Fruit fly (Drosophila melanogaster) whole organism, embryonic: ENCODE results near the gene Nup358.

ENCODE experiments used
- Aef1 ChIP-seq: fragments of 200-800 bp; sonication (Bioruptor generic); IDR thresholded peaks from 3 replicates; pipeline ENCODE4 v1.3.6; 2022; ENCODE audit warnings: missing biosample characterization, missing genetic modification characterization
- CG10431 ChIP-seq: fragments of 200-800 bp; sonication (Bioruptor generic); optimal IDR thresholded peaks from 3 replicates; lab custom pipeline; 2018; ENCODE audit warnings: missing biosample characterization, mild to moderate bottlenecking, missing genetic modification characterization
- CG10959 ChIP-seq: fragments of 200-800 bp; sonication (Bioruptor generic); IDR thresholded peaks from 2 replicates; pipeline ENCODE4 v1.3.6; 2022; ENCODE audit warnings: missing biosample characterization, missing genetic modification characterization
- CG11093 ChIP-seq: fragments of 200-800 bp; sonication (Bioruptor generic); IDR thresholded peaks from 3 replicates; pipeline ENCODE4 v1.3.6; 2022; ENCODE audit warnings: missing biosample characterization, missing genetic modification characterization
- CG11456 ChIP-seq: fragments of 200-800 bp; sonication (Bioruptor generic); IDR thresholded peaks from 3 replicates; pipeline ENCODE4 v1.3.6; 2022; ENCODE audit warnings: missing biosample characterization, missing genetic modification characterization
- CG11504 ChIP-seq: fragments of 200-800 bp; sonication (Bioruptor generic); optimal IDR thresholded peaks from 3 replicates; lab custom pipeline; 2019; ENCODE audit warnings: missing biosample characterization, mild to moderate bottlenecking, missing genetic modification characterization, moderate library complexity
- CG11695 ChIP-seq: fragments of 200-800 bp; sonication (Bioruptor generic); IDR thresholded peaks from 3 replicates; pipeline ENCODE4 v1.3.6; 2022; ENCODE audit warnings: missing biosample characterization, missing genetic modification characterization
- CG12236 ChIP-seq: fragments of 200-800 bp; sonication (Bioruptor generic); optimal IDR thresholded peaks from 2 replicates; lab custom pipeline; 2016; ENCODE audit warnings: missing biosample characterization, missing genetic modification characterization
- CG1233 ChIP-seq: fragments of 200-800 bp; sonication (Bioruptor generic); optimal IDR thresholded peaks from 4 replicates; lab custom pipeline; 2018; ENCODE audit warnings: missing biosample characterization, mild to moderate bottlenecking, missing genetic modification characterization
- CG1603 ChIP-seq: fragments of 200-800 bp; sonication (Bioruptor generic); optimal IDR thresholded peaks from 2 replicates; lab custom pipeline; 2019; ENCODE audit warnings: missing biosample characterization, mild to moderate bottlenecking, missing genetic modification characterization, moderate library complexity
- CG17385 ChIP-seq: fragments of 200-800 bp; sonication (Bioruptor generic); optimal IDR thresholded peaks from 3 replicates; lab custom pipeline; 2018; ENCODE audit warnings: missing biosample characterization, mild to moderate bottlenecking, missing genetic modification characterization
- CG17802 ChIP-seq: fragments of 200-800 bp; sonication (Bioruptor generic); optimal IDR thresholded peaks from 2 replicates; lab custom pipeline; 2018; ENCODE audit warnings: missing biosample characterization, mild to moderate bottlenecking, missing genetic modification characterization, moderate library complexity
- CG1832 ChIP-seq: fragments of 200-800 bp; sonication (Bioruptor generic); optimal IDR thresholded peaks from 2 replicates; lab custom pipeline; 2017; ENCODE audit warnings: missing biosample characterization, mild to moderate bottlenecking, missing genetic modification characterization, inconsistent platforms
- CG31224 ChIP-seq: fragments of 200-800 bp; sonication (Bioruptor generic); IDR thresholded peaks from 2 replicates; pipeline ENCODE4 v1.3.6; 2022; ENCODE audit warnings: missing biosample characterization, missing genetic modification characterization
- CG6175 ChIP-seq: fragments of 200-800 bp; sonication (Bioruptor generic); IDR thresholded peaks from 3 replicates; pipeline ENCODE4 v1.3.6; 2022; ENCODE audit warnings: missing biosample characterization, missing genetic modification characterization
- CG6272 ChIP-seq: fragments of 200-800 bp; sonication (Bioruptor generic); IDR thresholded peaks from 2 replicates; pipeline ENCODE4 v1.3.6; 2022; ENCODE audit warnings: missing biosample characterization, missing genetic modification characterization
- CG6791 ChIP-seq: fragments of 200-800 bp; sonication (Bioruptor generic); IDR thresholded peaks from 3 replicates; pipeline ENCODE4 v1.3.6; 2022; ENCODE audit warnings: missing biosample characterization, missing genetic modification characterization; ENCODE audit not compliant: partially characterized antibody
- CG7271 ChIP-seq: fragments of 200-800 bp; sonication (Bioruptor generic); optimal IDR thresholded peaks from 2 replicates; lab custom pipeline; 2018; ENCODE audit warnings: missing biosample characterization, mild to moderate bottlenecking, missing genetic modification characterization, moderate library complexity
- CG7745 ChIP-seq: fragments of 200-800 bp; sonication (Bioruptor generic); optimal IDR thresholded peaks from 2 replicates; lab custom pipeline; 2018; ENCODE audit warnings: missing biosample characterization, mild to moderate bottlenecking, missing genetic modification characterization, moderate library complexity
- CG9215 ChIP-seq: fragments of 200-800 bp; sonication (Bioruptor generic); IDR thresholded peaks from 2 replicates; pipeline ENCODE4 v1.3.6; 2022; ENCODE audit warnings: missing biosample characterization, missing genetic modification characterization
- CG9437 ChIP-seq: fragments of 200-800 bp; sonication (Bioruptor generic); optimal IDR thresholded peaks from 2 replicates; lab custom pipeline; 2018; ENCODE audit warnings: missing biosample characterization, mild to moderate bottlenecking, missing genetic modification characterization
- CTCF ChIP-seq: fragments of 200-800 bp; sonication (Bioruptor generic); optimal IDR thresholded peaks from 2 replicates; lab custom pipeline; 2017; ENCODE audit warnings: missing biosample characterization, mild to moderate bottlenecking, missing genetic modification characterization, moderate library complexity
- Elba2 ChIP-seq: fragments of 200-800 bp; sonication (Bioruptor generic); optimal IDR thresholded peaks from 3 replicates; lab custom pipeline; 2016; ENCODE audit warnings: missing biosample characterization, missing genetic modification characterization
- GATAe ChIP-seq: fragments of 200-800 bp; sonication (Bioruptor generic); conservative IDR thresholded peaks from 2 replicates; pipeline ENCODE4 v1.3.6; 2022; ENCODE audit warnings: missing biosample characterization, missing genetic modification characterization
- Gsc ChIP-seq: fragments of 200-800 bp; sonication (Bioruptor generic); IDR thresholded peaks from 2 replicates; pipeline ENCODE4 v1.3.6; 2022; ENCODE audit warnings: missing biosample characterization, missing genetic modification characterization
- HLH3B ChIP-seq: fragments of 200-800 bp; sonication (Bioruptor generic); IDR thresholded peaks from 2 replicates; pipeline ENCODE4 v1.3.6; 2022; ENCODE audit warnings: missing biosample characterization, missing genetic modification characterization
- HmgZ ChIP-seq: fragments of 200-800 bp; sonication (Bioruptor generic); optimal IDR thresholded peaks from 2 replicates; lab custom pipeline; 2018; ENCODE audit warnings: missing biosample characterization, mild to moderate bottlenecking, missing genetic modification characterization
- NC2β ChIP-seq: fragments of 200-800 bp; sonication (Bioruptor generic); optimal IDR thresholded peaks from 2 replicates; lab custom pipeline; 2016; ENCODE audit warnings: missing biosample characterization, missing genetic modification characterization
- Nf-YA ChIP-seq: fragments of 200-800 bp; sonication (Bioruptor generic); IDR thresholded peaks from 2 replicates; pipeline ENCODE4 v1.3.6; 2022; ENCODE audit warnings: missing biosample characterization, missing genetic modification characterization
- Nf-YB ChIP-seq: fragments of 200-800 bp; sonication (Bioruptor generic); optimal IDR thresholded peaks from 3 replicates; lab custom pipeline; 2019; ENCODE audit warnings: missing biosample characterization, mild to moderate bottlenecking, missing genetic modification characterization, moderate library complexity
- Sin3A ChIP-seq: fragments of >200 bp; optimal IDR thresholded peaks from 2 replicates; lab custom pipeline; 2018
- Spps ChIP-seq: fragments of 200-800 bp; sonication (Bioruptor generic); optimal IDR thresholded peaks from 2 replicates; lab custom pipeline; 2018; ENCODE audit warnings: missing biosample characterization, mild to moderate bottlenecking, missing genetic modification characterization
- Tbp ChIP-seq: fragments of >200 bp; optimal IDR thresholded peaks from 2 replicates; lab custom pipeline; 2018; ENCODE audit warnings: missing biosample characterization, missing genetic modification characterization
- dati ChIP-seq: fragments of 200-800 bp; sonication (Bioruptor generic); IDR thresholded peaks from 2 replicates; pipeline ENCODE4 v1.3.6; 2022; ENCODE audit warnings: missing biosample characterization, missing genetic modification characterization
- fru ChIP-seq: fragments of >200 bp; optimal IDR thresholded peaks from 2 replicates; lab custom pipeline; 2017
- gfzf ChIP-seq: fragments of 200-800 bp; sonication (Bioruptor generic); optimal IDR thresholded peaks from 2 replicates; lab custom pipeline; 2016; ENCODE audit warnings: missing biosample characterization, mild to moderate bottlenecking, missing genetic modification characterization, moderate library complexity
- gsb-n ChIP-seq: fragments of 200-800 bp; sonication (Bioruptor generic); optimal IDR thresholded peaks from 3 replicates; lab custom pipeline; 2018; ENCODE audit warnings: missing biosample characterization, mild to moderate bottlenecking, missing genetic modification characterization
- maf-S ChIP-seq: fragments of 200-800 bp; sonication (Bioruptor generic); optimal IDR thresholded peaks from 2 replicates; lab custom pipeline; 2016; ENCODE audit warnings: missing biosample characterization, missing genetic modification characterization
- mld ChIP-seq: fragments of 200-800 bp; sonication (Bioruptor generic); IDR thresholded peaks from 3 replicates; pipeline ENCODE4 v1.3.6; 2022; ENCODE audit warnings: missing biosample characterization, missing genetic modification characterization; ENCODE audit not compliant: partially characterized antibody
- nau ChIP-seq: fragments of 200-800 bp; sonication (Bioruptor generic); optimal IDR thresholded peaks from 3 replicates; lab custom pipeline; 2017; ENCODE audit warnings: missing biosample characterization, mild to moderate bottlenecking, missing genetic modification characterization, missing genetic modification reagents
- nom ChIP-seq: fragments of 200-800 bp; sonication (Bioruptor generic); optimal IDR thresholded peaks from 2 replicates; lab custom pipeline; 2017; ENCODE audit warnings: missing biosample characterization, missing genetic modification characterization, mild to moderate bottlenecking, moderate library complexity, missing genetic modification reagents
- oc ChIP-seq: fragments of 200-800 bp; sonication (Bioruptor generic); optimal IDR thresholded peaks from 2 replicates; lab custom pipeline; 2018; ENCODE audit warnings: missing biosample characterization, mild to moderate bottlenecking, missing genetic modification characterization, moderate library complexity
- odd ChIP-seq: fragments of 200-800 bp; sonication (Bioruptor generic); optimal IDR thresholded peaks from 2 replicates; lab custom pipeline; 2017; ENCODE audit warnings: missing biosample characterization, mild to moderate bottlenecking, missing genetic modification characterization
- onecut ChIP-seq: fragments of 200-800 bp; sonication (Bioruptor generic); IDR thresholded peaks from 2 replicates; pipeline ENCODE4 v1.3.6; 2022; ENCODE audit warnings: missing biosample characterization, missing genetic modification characterization
- p53 ChIP-seq: fragments of 200-800 bp; sonication (Bioruptor generic); optimal IDR thresholded peaks from 2 replicates; lab custom pipeline; 2016; ENCODE audit warnings: missing biosample characterization, missing genetic modification characterization
- prd ChIP-seq, 3 experiments: fragments of >200 bp in 2 of 3; fragments of 200-800 bp in 1 of 3; sonication (Bioruptor generic) in 1 of 3; optimal IDR thresholded peaks in 2 of 3; IDR thresholded peaks in 1 of 3; 2 replicates in 2 of 3; 3 replicates in 1 of 3; pipeline versions ENCODE4 v1.3.6 to Lab custom; 2017 to 2022; ENCODE audit warnings: missing biosample characterization in 1 of 3, missing genetic modification characterization in 1 of 3
- rib ChIP-seq: fragments of 200-800 bp; sonication (Bioruptor generic); IDR thresholded peaks from 2 replicates; pipeline ENCODE4 v1.3.6; 2022; ENCODE audit warnings: missing biosample characterization, missing genetic modification characterization
- shn ChIP-seq: fragments of 200-800 bp; sonication (Bioruptor generic); optimal IDR thresholded peaks from 3 replicates; lab custom pipeline; 2016; ENCODE audit warnings: missing biosample characterization, missing genetic modification characterization
- sisA ChIP-seq: fragments of 200-800 bp; sonication (Bioruptor generic); IDR thresholded peaks from 2 replicates; pipeline ENCODE4 v1.3.6; 2022; ENCODE audit warnings: missing biosample characterization, missing genetic modification characterization
- sqz ChIP-seq: fragments of 200-800 bp; sonication (Bioruptor generic); optimal IDR thresholded peaks from 3 replicates; lab custom pipeline; 2018; ENCODE audit warnings: missing biosample characterization, mild to moderate bottlenecking, missing genetic modification characterization
- tio ChIP-seq: fragments of 200-800 bp; sonication (Bioruptor generic); optimal IDR thresholded peaks from 2 replicates; lab custom pipeline; 2017; ENCODE audit warnings: missing biosample characterization, missing genetic modification characterization, inconsistent platforms
- zfh2 ChIP-seq: fragments of 200-800 bp; sonication (Bioruptor generic); optimal IDR thresholded peaks from 2 replicates; lab custom pipeline; 2016; ENCODE audit warnings: missing biosample characterization, missing genetic modification characterization

Gene Nup358

dm6 chr3R:25247379-25247869 is 1.7 kb upstream of the Nup358 start, which contains the start of the genes RpS27 and Nup37 (continued):
- TF ChIP-seq mld (GFP tag; lab: Robert Waterston, UW) (no peak), gfzf (GFP tag; lab: Kevin White, UChicago) (peak; percentile 96), CG6175 (peak; percentile 98), Aef1 (GFP tag; lab: Robert Waterston, UW) (peak; percentile 95), dati (peak; percentile 96), CTCF (GFP tag; lab: Kevin White, UChicago) (peak; percentile 74), tio (GFP tag; lab: Kevin White, UChicago) (peak; percentile 96), Tbp (GFP tag; lab: Kevin White, UChicago) (no peak), nau (peak; percentile 98), zfh2 (GFP tag; lab: Kevin White, UChicago) (peak; percentile 98), GATAe (GFP tag; lab: Robert Waterston, UW) (peak; percentile 87), CG10431 (GFP tag; lab: Kevin White, UChicago) (peak; percentile 98), CG11456 (GFP tag; lab: Robert Waterston, UW) (peak; percentile 99), fru (lab: Kevin White, UChicago) (no peak), Gsc (GFP tag; lab: Robert Waterston, UW) (peak; percentile 83; the same call in 1 of the 2 replicates), CG7745 (tag; lab: Kevin White, UChicago) (peak; percentile 83), CG6791 (peak; percentile 32; the same call in 1 of the 3 replicates), CG10959 (GFP tag; lab: Robert Waterston, UW) (peak; percentile 95), CG9437 (GFP tag; lab: Kevin White, UChicago) (peak; percentile 94), CG1233 (peak; percentile 99), CG31224 (GFP tag; lab: Robert Waterston, UW) (peak; percentile 93), CG1832 (GFP tag; lab: Kevin White, UChicago) (no peak), oc (tag; lab: Kevin White, UChicago) (peak; percentile 92), maf-S (GFP tag; lab: Kevin White, UChicago) (peak; percentile 98), odd (GFP tag; lab: Kevin White, UChicago) (peak; percentile 99), CG6272 (GFP tag; lab: Robert Waterston, UW) (peak; percentile 91), shn (GFP tag; lab: Kevin White, UChicago) (peak; percentile 99), CG1603 (tag; lab: Kevin White, UChicago) (peak; percentile 98), CG9215 (GFP tag; lab: Robert Waterston, UW) (peak; percentile 91), CG11504 (tag; lab: Kevin White, UChicago) (peak; percentile 93), prd (optimal IDR thresholded peaks at IDR 0.05; lab: Kevin White, UChicago) (no peak), prd (GFP tag; IDR thresholded peaks at IDR 0.05; lab: Robert Waterston, UW) (peak; percentile 91), gsb-n (peak; percentile 95), HmgZ (peak; percentile 99), nom (peak; percentile 95), Nf-YB (GFP tag; lab: Kevin White, UChicago) (peak; percentile 84), Nf-YA (GFP tag; lab: Robert Waterston, UW) (peak; percentile 93), onecut (peak; percentile 97), sqz (GFP tag; lab: Kevin White, UChicago) (peak; percentile 98), rib (GFP tag; lab: Robert Waterston, UW) (peak; percentile 91), CG11093 (GFP tag; lab: Robert Waterston, UW) (peak; percentile 85), Spps (tag; lab: Kevin White, UChicago) (peak; percentile 82), CG7271 (peak; percentile 99), CG17385 (GFP tag; lab: Kevin White, UChicago) (peak; percentile 97), NC2β (peak; percentile 100), p53 (peak; percentile 98), Sin3A (lab: Kevin White, UChicago) (peak; percentile 64), HLH3B (GFP tag; lab: Robert Waterston, UW) (peak; percentile 95), Elba2 (peak; percentile 72), sisA (peak; percentile 95), CG11695 (peak; percentile 89), CG12236 (GFP tag; lab: Kevin White, UChicago) (peak; percentile 97), CG17802 (peak; percentile 94)
